Fruit fly (Drosophila melanogaster) whole organism, wandering third instar larva: Measurements from ENCODE around the gene Fer3.

Experiments used
- Abd-B ChIP-seq: fragments of >200 bp; optimal IDR thresholded peaks from 2 replicates; lab custom pipeline; 2017; ENCODE audit warnings: missing biosample characterization, missing genetic modification characterization
- CG32264 ChIP-seq: fragments of 200-800 bp; sonication (Bioruptor generic); optimal IDR thresholded peaks from 2 replicates; lab custom pipeline; 2016; ENCODE audit warnings: missing biosample characterization, missing genetic modification characterization
- Dif ChIP-seq: fragments of 200-275, 200-300 bp; sonication (Bioruptor generic); optimal IDR thresholded peaks from 2 replicates; lab custom pipeline; 2018; ENCODE audit warnings: missing biosample characterization, missing genetic modification characterization; ENCODE audit not compliant: partially characterized antibody
- GATAd ChIP-seq: sonication (Bioruptor generic); optimal IDR thresholded peaks from 2 replicates; lab custom pipeline; 2016; ENCODE audit warnings: missing biosample characterization, missing genetic modification characterization
- HLH106 ChIP-seq: fragments of 200-800 bp; optimal IDR thresholded peaks from 3 replicates; lab custom pipeline; 2019; ENCODE audit warnings: missing biosample characterization, mild to moderate bottlenecking, missing genetic modification characterization, moderate library complexity
- Hnf4 ChIP-seq: fragments of 200-800 bp; sonication (Bioruptor generic); optimal IDR thresholded peaks from 2 replicates; lab custom pipeline; 2016; ENCODE audit warnings: missing biosample characterization, mild to moderate bottlenecking, missing genetic modification characterization
- Hr78 ChIP-seq: fragments of >200 bp; optimal IDR thresholded peaks from 2 replicates; lab custom pipeline; 2017; ENCODE audit warnings: missing biosample characterization, missing genetic modification characterization
- Hr83 ChIP-seq: fragments of 200-300 bp; sonication (Bioruptor generic); optimal IDR thresholded peaks from 2 replicates; lab custom pipeline; 2016; ENCODE audit warnings: missing biosample characterization, mild to moderate bottlenecking, missing genetic modification characterization, moderate library complexity; ENCODE audit not compliant: poor library complexity, severe bottlenecking
- Mio ChIP-seq: sonication (Bioruptor generic); optimal IDR thresholded peaks from 2 replicates; lab custom pipeline; 2016; ENCODE audit warnings: missing biosample characterization, missing genetic modification characterization
- Myc ChIP-seq: fragments of >200 bp; optimal IDR thresholded peaks from 2 replicates; lab custom pipeline; 2017
- N ChIP-seq: fragments of >200 bp; optimal IDR thresholded peaks from 2 replicates; lab custom pipeline; 2018; ENCODE audit warnings: missing biosample characterization, missing external identifiers, missing genetic modification characterization
- OdsH ChIP-seq: fragments of 200-800 bp; sonication (Bioruptor generic); optimal IDR thresholded peaks from 2 replicates; lab custom pipeline; 2016; ENCODE audit warnings: missing biosample characterization, mild to moderate bottlenecking, missing genetic modification characterization
- Rel ChIP-seq, 2 experiments: fragments of 200-800 bp; sonication (Bioruptor generic) in 1 of 2; optimal IDR thresholded peaks; 2 replicates in 1 of 2; 3 replicates in 1 of 2; lab custom pipeline; 2016 to 2019; ENCODE audit warnings: mild to moderate bottlenecking in 2 of 2, missing biosample characterization in 2 of 2, missing genetic modification characterization in 2 of 2, moderate library complexity in 1 of 2
- Sp1 ChIP-seq: fragments of 200-800 bp; sonication (Bioruptor generic); optimal IDR thresholded peaks from 3 replicates; lab custom pipeline; 2019; ENCODE audit warnings: missing biosample characterization, mild to moderate bottlenecking, missing genetic modification characterization, moderate library complexity
- Vsx2 ChIP-seq: fragments of 200-300, 225-300 bp; sonication (Bioruptor generic); optimal IDR thresholded peaks from 2 replicates; lab custom pipeline; 2018; ENCODE audit warnings: missing biosample characterization, missing genetic modification characterization; ENCODE audit not compliant: partially characterized antibody
- br ChIP-seq: fragments of 200-800 bp; sonication (Bioruptor generic); optimal IDR thresholded peaks from 2 replicates; lab custom pipeline; 2016; ENCODE audit warnings: missing biosample characterization, missing genetic modification characterization
- brk ChIP-seq: fragments of 200-800 bp; sonication (Bioruptor generic); optimal IDR thresholded peaks from 2 replicates; lab custom pipeline; 2016; ENCODE audit warnings: missing biosample characterization, mild to moderate bottlenecking, missing genetic modification characterization
- dl ChIP-seq, 2 experiments: fragments of 175-275, 200-275 bp in 1 of 2; fragments of 200-275 bp in 1 of 2; sonication (Bioruptor generic); optimal IDR thresholded peaks; lab custom pipeline; 2018; ENCODE audit warnings: mild to moderate bottlenecking in 2 of 2, missing biosample characterization in 2 of 2, missing genetic modification characterization in 2 of 2, moderate library complexity in 2 of 2; ENCODE audit not compliant: partially characterized antibody in 2 of 2, insufficient read depth in 1 of 2
- dmrt93B ChIP-seq: fragments of 200-800 bp; sonication (Bioruptor generic); optimal IDR thresholded peaks from 2 replicates; lab custom pipeline; 2018; ENCODE audit warnings: missing biosample characterization, mild to moderate bottlenecking, missing genetic modification characterization
- dsf ChIP-seq: sonication (Bioruptor generic); optimal IDR thresholded peaks from 2 replicates; lab custom pipeline; 2016; ENCODE audit warnings: missing biosample characterization, missing genetic modification characterization, borderline replicate concordance
- ey ChIP-seq: fragments of 200-800 bp; sonication (Bioruptor generic); optimal IDR thresholded peaks from 2 replicates; lab custom pipeline; 2016; ENCODE audit warnings: missing biosample characterization, missing genetic modification characterization
- foxo ChIP-seq, 2 experiments: fragments of 200-800 bp; sonication (Bioruptor generic); optimal IDR thresholded peaks; 2 replicates in 1 of 2; 3 replicates in 1 of 2; lab custom pipeline; 2016 to 2017; ENCODE audit warnings: missing biosample characterization in 2 of 2, missing genetic modification characterization in 2 of 2
- fru ChIP-seq: fragments of 200-800 bp; sonication (Bioruptor generic); optimal IDR thresholded peaks from 3 replicates; lab custom pipeline; 2016; ENCODE audit warnings: missing biosample characterization, mild to moderate bottlenecking, missing genetic modification characterization
- h ChIP-seq: fragments of 200-800 bp; sonication (Bioruptor generic); optimal IDR thresholded peaks from 3 replicates; lab custom pipeline; 2016; ENCODE audit warnings: missing biosample characterization, mild to moderate bottlenecking, missing genetic modification characterization
- jim ChIP-seq: fragments of 175-275, 200-325 bp; sonication (Bioruptor generic); optimal IDR thresholded peaks from 2 replicates; lab custom pipeline; 2016; ENCODE audit warnings: missing biosample characterization, mild to moderate bottlenecking, missing genetic modification characterization
- lola ChIP-seq: fragments of >200 bp; optimal IDR thresholded peaks from 2 replicates; lab custom pipeline; 2017; ENCODE audit warnings: missing biosample characterization, missing genetic modification characterization
- pan ChIP-seq: fragments of >200 bp; optimal IDR thresholded peaks from 2 replicates; lab custom pipeline; 2017
- psq ChIP-seq: fragments of 200-800 bp; sonication (Bioruptor generic); optimal IDR thresholded peaks from 3 replicates; lab custom pipeline; 2017; ENCODE audit warnings: missing biosample characterization, mild to moderate bottlenecking, missing genetic modification characterization, moderate library complexity
- rgr ChIP-seq: fragments of 200-800 bp; sonication (Bioruptor generic); optimal IDR thresholded peaks from 3 replicates; lab custom pipeline; 2016; ENCODE audit warnings: missing biosample characterization, mild to moderate bottlenecking, missing genetic modification characterization
- sage ChIP-seq: fragments of 200-800 bp; sonication (Bioruptor generic); optimal IDR thresholded peaks from 2 replicates; lab custom pipeline; 2016; ENCODE audit warnings: missing biosample characterization, mild to moderate bottlenecking, missing genetic modification characterization
- sv ChIP-seq: fragments of 200-800 bp; sonication (Bioruptor generic); optimal IDR thresholded peaks from 3 replicates; lab custom pipeline; 2016; ENCODE audit warnings: missing biosample characterization, missing genetic modification characterization
- tai ChIP-seq: sonication (Bioruptor generic); optimal IDR thresholded peaks from 2 replicates; lab custom pipeline; 2016; ENCODE audit warnings: missing biosample characterization, missing genetic modification characterization
- usp ChIP-seq: fragments of >200 bp; optimal IDR thresholded peaks from 2 replicates; lab custom pipeline; 2017; ENCODE audit warnings: missing biosample characterization, missing genetic modification characterization
- woc ChIP-seq: sonication (Bioruptor generic); optimal IDR thresholded peaks from 2 replicates; lab custom pipeline; 2016; ENCODE audit warnings: missing biosample characterization, mild to moderate bottlenecking, missing genetic modification characterization

The Fer3 gene

DNA sequence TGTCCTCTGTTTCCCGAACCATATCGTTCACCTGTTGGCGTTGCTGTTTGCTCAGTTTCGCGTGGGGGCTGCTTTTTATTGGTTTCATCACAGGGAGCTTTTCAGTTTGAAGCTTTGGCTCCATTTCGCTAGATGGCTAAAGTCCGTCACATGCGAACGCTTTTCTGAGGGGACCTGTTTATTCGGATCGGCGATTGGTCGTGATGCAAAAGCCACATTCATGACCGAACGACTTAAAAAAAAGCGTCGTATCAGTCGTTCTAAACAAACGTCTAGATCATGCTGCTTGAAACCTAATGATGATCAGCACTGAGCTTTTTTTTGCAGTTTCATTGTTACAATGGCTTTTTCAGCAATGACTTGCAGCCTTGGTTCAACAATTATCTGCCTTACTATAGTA, 4.2 kb downstream of the Fer3 start, which contains the start of gene CG6908:
Gene CG6908 (minus strand): TSS at position 152 of the 400 bp plus-strand sequence.
- TF ChIP-seq Mio (no peak), foxo (GFP tag; optimal IDR thresholded peaks at IDR 0.05; lab: Kevin White, UChicago) (no peak), h (GFP tag; lab: Kevin White, UChicago) (peak; percentile 7), GATAd (GFP tag; lab: Kevin White, UChicago) (no peak), ey (GFP tag; lab: Kevin White, UChicago) (no peak), Sp1 (GFP tag; lab: Kevin White, UChicago) (no peak), sv (GFP tag; lab: Kevin White, UChicago) (no peak), brk (GFP tag; lab: Kevin White, UChicago) (peak; percentile 39), Dif (GFP tag; lab: Kevin White, UChicago) (peak; percentile 68), lola (GFP tag; lab: Kevin White, UChicago) (no peak), psq (GFP tag; lab: Kevin White, UChicago) (no peak), br (GFP tag; lab: Kevin White, UChicago) (no peak), Vsx2 (peak; percentile 78), CG32264 (no peak), dl (GFP tag; optimal IDR thresholded peaks at IDR 0.05; lab: Kevin White, UChicago; ENCODE audit: insufficient read depth in 1 of 2, partially characterized antibody in 2 of 2) (no peak), Hr78 (no peak), Hnf4 (GFP tag; lab: Kevin White, UChicago) (peak; percentile 61), woc (GFP tag; lab: Kevin White, UChicago) (no peak), N (GFP tag; lab: Kevin White, UChicago) (no peak), Myc (lab: Kevin White, UChicago) (no peak), Hr83 (no peak), fru (GFP tag; lab: Kevin White, UChicago) (no peak), Abd-B (GFP tag; lab: Kevin White, UChicago) (no peak), HLH106 (tag; lab: Kevin White, UChicago) (no peak), usp (no peak), Rel (GFP tag; optimal IDR thresholded peaks at IDR 0.05; lab: Kevin White, UChicago) (peak; percentile 57), Rel (tag; optimal IDR thresholded peaks at IDR 0.05; lab: Kevin White, UChicago) (no peak), sage (GFP tag; lab: Kevin White, UChicago) (no peak), pan (lab: Kevin White, UChicago) (no peak), rgr (GFP tag; lab: Kevin White, UChicago) (no peak), jim (GFP tag; lab: Kevin White, UChicago) (no peak)

DNA sequence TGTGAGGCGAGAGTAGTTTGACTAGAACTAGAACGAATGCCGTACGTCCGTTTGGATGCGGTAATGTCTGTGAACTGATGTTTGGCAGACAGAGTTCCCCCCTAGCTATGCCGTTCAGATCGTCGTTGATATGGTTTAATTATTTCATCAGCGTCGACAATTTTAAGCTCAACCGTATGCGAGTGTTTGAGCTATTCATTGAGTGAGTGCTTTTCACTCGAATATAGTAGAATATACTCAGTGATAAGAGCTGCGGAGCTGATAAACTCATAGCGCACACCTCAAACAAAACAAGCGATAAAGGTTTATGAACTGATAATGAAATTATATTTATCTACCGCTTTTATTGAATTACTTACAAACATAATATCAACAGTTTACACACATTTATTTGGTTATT, 6.1 kb downstream of the Fer3 start, which contains the start of gene CG6834:
Gene CG6834 (minus strand): TSS at position 79 of the 400 bp plus-strand sequence.
- TF ChIP-seq dmrt93B (GFP tag; lab: Kevin White, UChicago) (no peak), GATAd (GFP tag; lab: Kevin White, UChicago) (no peak), tai (GFP tag; lab: Kevin White, UChicago) (no peak)

DNA sequence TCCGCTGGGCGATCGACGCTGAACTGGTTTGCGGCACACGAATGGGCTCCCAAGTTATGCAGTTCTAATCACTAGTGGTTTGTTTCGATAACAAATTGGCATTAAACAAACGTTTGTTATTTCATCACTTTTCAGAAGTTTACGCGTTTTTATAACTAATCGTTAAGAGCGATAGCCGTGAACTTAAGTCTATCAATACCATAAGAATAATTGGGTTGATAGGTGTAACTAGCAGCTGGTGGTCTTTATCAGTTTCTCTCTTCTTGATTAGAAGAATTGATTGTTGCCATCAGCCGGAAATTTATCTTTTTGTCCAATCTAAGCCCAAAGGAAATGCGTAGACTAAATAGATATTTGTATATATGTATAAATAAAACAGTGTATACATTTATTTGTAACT, 9.8 kb downstream of the Fer3 start, which contains the start of gene CG6830:
Gene CG6830 (minus strand): TSS at position 27 of the 400 bp plus-strand sequence.
- TF ChIP-seq br (GFP tag; lab: Kevin White, UChicago), result no peak
- no peak for TF ChIP-seq psq (GFP tag; lab: Kevin White, UChicago)
- no peak for TF ChIP-seq CG32264
- TF ChIP-seq h (GFP tag; lab: Kevin White, UChicago), result no peak
- TF ChIP-seq OdsH, result no peak
- TF ChIP-seq pan (lab: Kevin White, UChicago), result no peak
- TF ChIP-seq Hnf4 (GFP tag; lab: Kevin White, UChicago), result no peak
- TF ChIP-seq dsf, result no peak
- no peak for TF ChIP-seq lola (GFP tag; lab: Kevin White, UChicago)
- no peak for TF ChIP-seq N (GFP tag; lab: Kevin White, UChicago)

DNA sequence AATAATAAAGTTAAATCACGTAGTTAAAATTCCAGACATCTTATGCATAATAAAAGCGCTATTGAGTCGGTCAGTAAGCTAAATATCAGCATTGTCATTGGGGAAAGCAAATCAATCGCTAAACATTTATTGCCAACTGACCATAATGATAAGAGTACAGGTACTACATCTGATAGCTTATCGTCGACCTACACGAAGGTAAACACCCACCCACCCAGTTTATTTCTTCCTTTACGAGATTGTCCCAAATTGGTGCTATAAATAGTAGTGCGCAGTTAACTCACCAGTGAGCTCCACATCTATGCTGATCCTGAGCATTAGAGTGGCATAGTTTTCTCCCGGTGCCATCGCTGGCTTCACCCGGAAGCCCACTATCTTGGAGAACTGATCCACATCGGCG, 10.4 kb downstream of the Fer3 start:
- TF ChIP-seq Hnf4 (GFP tag; lab: Kevin White, UChicago), result no peak
- peak; percentile 14 for TF ChIP-seq Sp1 (GFP tag; lab: Kevin White, UChicago)
- TF ChIP-seq pan (lab: Kevin White, UChicago), result no peak
- TF ChIP-seq psq (GFP tag; lab: Kevin White, UChicago), result no peak
- no peak for TF ChIP-seq Rel (GFP tag; optimal IDR thresholded peaks at IDR 0.05; lab: Kevin White, UChicago)
- TF ChIP-seq Rel (tag; optimal IDR thresholded peaks at IDR 0.05; lab: Kevin White, UChicago), result peak; percentile 31
